Worm (Caenorhabditis elegans) whole organism, young adult: ENCODE measurements around the gene unc-44.

ENCODE experiments used
- B0019.2 ChIP-seq: fragments of 200-800 bp; sonication (Bioruptor generic); conservative IDR thresholded peaks from 2 replicates; pipeline ENCODE4 v1.3.6; 2022; ENCODE audit warnings: missing genetic modification reagents, missing genetic modification characterization, missing compliant biosample characterization
- B0035.1 ChIP-seq: sonication (generic microtip); optimal IDR thresholded peaks from 2 replicates; lab custom pipeline; 2016; ENCODE audit warnings: missing genetic modification characterization, mild to moderate bottlenecking, missing compliant biosample characterization, missing genotype, missing genetic modification reagents
- B0261.1 ChIP-seq: sonication (generic microtip); optimal IDR thresholded peaks from 2 replicates; lab custom pipeline; 2016; ENCODE audit warnings: mild to moderate bottlenecking, missing genetic modification characterization, moderate library complexity, missing compliant biosample characterization
- C06A6.2 ChIP-seq: fragments of 200-800 bp; sonication (Bioruptor generic); conservative IDR thresholded peaks from 2 replicates; pipeline ENCODE4 v1.3.6; 2022; ENCODE audit warnings: missing genetic modification characterization, missing compliant biosample characterization
- D2030.7 ChIP-seq: fragments of 200-800 bp; sonication (Bioruptor generic); IDR thresholded peaks from 2 replicates; pipeline ENCODE4 v1.3.6; 2022; ENCODE audit warnings: missing genetic modification reagents, missing genetic modification characterization, missing compliant biosample characterization
- F23B12.7 ChIP-seq: sonication (generic microtip); optimal IDR thresholded peaks from 2 replicates; lab custom pipeline; 2017; ENCODE audit warnings: missing genetic modification characterization, mild to moderate bottlenecking, missing compliant biosample characterization, antibody characterized with exemption, moderate library complexity; ENCODE audit not compliant: insufficient read depth
- F37B4.10 ChIP-seq: fragments of 200-800 bp; sonication (Bioruptor generic); IDR thresholded peaks from 2 replicates; pipeline ENCODE4 v1.3.6; 2022; ENCODE audit warnings: missing genetic modification characterization, missing compliant biosample characterization
- F52B5.7 ChIP-seq: sonication (generic microtip); optimal IDR thresholded peaks from 2 replicates; lab custom pipeline; 2016; ENCODE audit warnings: mild to moderate bottlenecking, missing genetic modification characterization, missing compliant biosample characterization
- F57C9.4 ChIP-seq: sonication (generic microtip); optimal IDR thresholded peaks from 2 replicates; lab custom pipeline; 2017; ENCODE audit warnings: mild to moderate bottlenecking, missing genetic modification characterization, missing compliant biosample characterization
- T07F8.4 ChIP-seq: sonication (generic microtip); optimal IDR thresholded peaks from 2 replicates; lab custom pipeline; 2016; ENCODE audit warnings: mild to moderate bottlenecking, missing genetic modification characterization, moderate library complexity, missing compliant biosample characterization
- T26A5.8 ChIP-seq: sonication (generic microtip); optimal IDR thresholded peaks from 2 replicates; lab custom pipeline; 2016; ENCODE audit warnings: missing genetic modification characterization, missing compliant biosample characterization
- akir-1 ChIP-seq: fragments of 200-800 bp; sonication (Bioruptor generic); optimal IDR thresholded peaks from 2 replicates; lab custom pipeline; 2018; ENCODE audit warnings: mild to moderate bottlenecking, missing genetic modification characterization, moderate library complexity, missing compliant biosample characterization
- ama-1 ChIP-seq, 3 experiments: fragments of 150-350 bp in 1 of 3; sonication (generic microtip) in 2 of 3; optimal IDR thresholded peaks; 2 replicates each; lab custom pipeline; 2014 to 2018; ENCODE audit warnings: missing biosample characterization in 2 of 3, missing genetic modification characterization in 2 of 3, missing genetic modification reagents in 2 of 3
- aptf-2 ChIP-seq: fragments of 200-800 bp; sonication (Bioruptor generic); conservative IDR thresholded peaks from 2 replicates; pipeline ENCODE4 v1.3.6; 2022; ENCODE audit warnings: missing genetic modification reagents, missing genetic modification characterization, missing compliant biosample characterization
- aptf-3 ChIP-seq: fragments of 200-800 bp; sonication (Bioruptor generic); IDR thresholded peaks from 2 replicates; pipeline ENCODE4 v1.3.6; 2022; ENCODE audit warnings: missing genetic modification characterization, missing compliant biosample characterization
- attf-3 ChIP-seq: fragments of 200-800 bp; sonication (Bioruptor generic); conservative IDR thresholded peaks from 2 replicates; pipeline ENCODE4 v1.3.6; 2022; ENCODE audit warnings: missing genetic modification reagents, missing genetic modification characterization, missing compliant biosample characterization
- cebp-2 ChIP-seq: fragments of 200-800 bp; sonication (Bioruptor generic); IDR thresholded peaks from 2 replicates; pipeline ENCODE4 v1.3.6; 2022; ENCODE audit warnings: missing genetic modification characterization, missing compliant biosample characterization
- ceh-27 ChIP-seq: fragments of 200-800 bp; sonication (Bioruptor generic); optimal IDR thresholded peaks from 2 replicates; lab custom pipeline; 2018; ENCODE audit warnings: mild to moderate bottlenecking, missing genetic modification characterization, moderate library complexity, missing compliant biosample characterization
- ceh-79 ChIP-seq: sonication (generic microtip); optimal IDR thresholded peaks from 2 replicates; lab custom pipeline; 2017; ENCODE audit warnings: mild to moderate bottlenecking, missing genetic modification characterization, missing compliant biosample characterization
- fkh-3 ChIP-seq: sonication (generic microtip); optimal IDR thresholded peaks from 2 replicates; lab custom pipeline; 2016; ENCODE audit warnings: mild to moderate bottlenecking, missing genetic modification characterization, missing compliant biosample characterization
- hlh-26 ChIP-seq: fragments of 200-800 bp; sonication (Bioruptor generic); conservative IDR thresholded peaks from 2 replicates; pipeline ENCODE4 v1.3.6; 2022; ENCODE audit warnings: missing genetic modification reagents, missing genetic modification characterization, missing compliant biosample characterization
- hmg-1.2 ChIP-seq: fragments of 200-800 bp; sonication (Bioruptor generic); IDR thresholded peaks from 2 replicates; pipeline ENCODE4 v1.3.6; 2022; ENCODE audit warnings: missing genetic modification reagents, missing genetic modification characterization, missing compliant biosample characterization
- lin-40 ChIP-seq: sonication (generic microtip); optimal IDR thresholded peaks from 2 replicates; lab custom pipeline; 2016; ENCODE audit warnings: missing genetic modification characterization, mild to moderate bottlenecking, missing compliant biosample characterization, missing genotype, missing genetic modification reagents
- lin-54 ChIP-seq: fragments of 200-800 bp; sonication (Bioruptor generic); optimal IDR thresholded peaks from 2 replicates; lab custom pipeline; 2018; ENCODE audit warnings: mild to moderate bottlenecking, missing genetic modification characterization, missing compliant biosample characterization
- lir-1 ChIP-seq: fragments of 200-800 bp; sonication (Bioruptor generic); conservative IDR thresholded peaks from 2 replicates; pipeline ENCODE4 v1.3.6; 2022; ENCODE audit warnings: missing genetic modification reagents, missing genetic modification characterization, missing compliant biosample characterization
- lsy-27 ChIP-seq: sonication (generic microtip); optimal IDR thresholded peaks from 2 replicates; lab custom pipeline; 2017; ENCODE audit warnings: missing genetic modification characterization, mild to moderate bottlenecking, missing compliant biosample characterization, antibody characterized with exemption, missing genotype, borderline replicate concordance; ENCODE audit not compliant: insufficient read depth
- madf-3 ChIP-seq: fragments of 200-800 bp; sonication (Bioruptor generic); IDR thresholded peaks from 2 replicates; pipeline ENCODE4 v1.3.6; 2022; ENCODE audit warnings: missing genetic modification reagents, missing genetic modification characterization, missing compliant biosample characterization
- nfya-1 ChIP-seq: sonication (generic microtip); optimal IDR thresholded peaks from 2 replicates; lab custom pipeline; 2017; ENCODE audit warnings: antibody characterized with exemption, missing compliant biosample characterization, missing genetic modification characterization, borderline replicate concordance; ENCODE audit not compliant: insufficient read depth
- nfyb-1 ChIP-seq: fragments of 200-800 bp; sonication (Bioruptor generic); IDR thresholded peaks from 2 replicates; pipeline ENCODE4 v1.3.6; 2022; ENCODE audit warnings: missing genetic modification reagents, missing genetic modification characterization, missing compliant biosample characterization
- nhr-90 ChIP-seq: sonication (generic microtip); optimal IDR thresholded peaks from 2 replicates; lab custom pipeline; 2016; ENCODE audit warnings: missing genotype, mild to moderate bottlenecking, missing genetic modification characterization, missing compliant biosample characterization
- rcor-1 ChIP-seq: fragments of 200-800 bp; sonication (Bioruptor generic); IDR thresholded peaks from 2 replicates; pipeline ENCODE4 v1.3.6; 2022; ENCODE audit warnings: missing genetic modification reagents, missing genetic modification characterization, missing compliant biosample characterization
- rec-8 ChIP-seq, 2 experiments: sonication (generic microtip); optimal IDR thresholded peaks; 2 replicates each; lab custom pipeline; 2016; ENCODE audit warnings: mild to moderate bottlenecking in 2 of 2, missing genetic modification characterization in 2 of 2, missing genetic modification reagents in 2 of 2, missing genotype in 2 of 2, missing biosample characterization in 1 of 2, missing compliant biosample characterization in 1 of 2, moderate library complexity in 1 of 2
- sdz-38 ChIP-seq: sonication (generic microtip); optimal IDR thresholded peaks from 2 replicates; lab custom pipeline; 2016; ENCODE audit warnings: missing genotype, missing genetic modification characterization, missing compliant biosample characterization
- snpc-3.4 ChIP-seq: sonication (generic microtip); optimal IDR thresholded peaks from 2 replicates; lab custom pipeline; 2017; ENCODE audit warnings: missing genetic modification characterization, mild to moderate bottlenecking, missing compliant biosample characterization, antibody characterized with exemption, moderate library complexity, missing genotype, missing genetic modification reagents
- tlf-1 ChIP-seq: fragments of 200-800 bp; sonication (Bioruptor generic); optimal IDR thresholded peaks from 2 replicates; lab custom pipeline; 2018; ENCODE audit warnings: mild to moderate bottlenecking, missing genetic modification characterization, missing compliant biosample characterization
- xnd-1 ChIP-seq: sonication (generic microtip); optimal IDR thresholded peaks from 2 replicates; lab custom pipeline; 2016; ENCODE audit warnings: missing genotype, missing genetic modification reagents, missing genetic modification characterization, missing compliant biosample characterization
- ztf-22 ChIP-seq: fragments of 200-800 bp; sonication (Bioruptor generic); optimal IDR thresholded peaks from 2 replicates; lab custom pipeline; 2018; ENCODE audit warnings: mild to moderate bottlenecking, missing genetic modification characterization, moderate library complexity, missing compliant biosample characterization
- ztf-3 ChIP-seq: fragments of 200-800 bp; sonication (Bioruptor generic); optimal IDR thresholded peaks from 2 replicates; lab custom pipeline; 2018; ENCODE audit warnings: mild to moderate bottlenecking, missing genetic modification characterization, missing compliant biosample characterization

Gene unc-44

ce11 chrIV:5973947-5974495, 1.3 kb upstream of the unc-44 start (continued):
- TF ChIP-seq akir-1 = no peak
- no peak for TF ChIP-seq snpc-3.4 (tag; lab: Kevin White, UChicago)
- TF ChIP-seq ztf-3 (GFP tag; lab: Kevin White, UChicago) = no peak
- TF ChIP-seq T26A5.8 (tag; lab: Kevin White, UChicago) = no peak
- TF ChIP-seq D2030.7 (GFP tag; lab: Robert Waterston, UW) = no peak
- TF ChIP-seq lsy-27 = no peak
- no peak for TF ChIP-seq sdz-38 (tag; lab: Kevin White, UChicago)
- no peak for TF ChIP-seq T07F8.4 (tag; lab: Kevin White, UChicago)
- peak; percentile 62 for TF ChIP-seq hmg-1.2
- no peak for TF ChIP-seq lin-40 (tag; lab: Kevin White, UChicago)
- no peak for TF ChIP-seq nfyb-1 (GFP tag; lab: Robert Waterston, UW)

DNA sequence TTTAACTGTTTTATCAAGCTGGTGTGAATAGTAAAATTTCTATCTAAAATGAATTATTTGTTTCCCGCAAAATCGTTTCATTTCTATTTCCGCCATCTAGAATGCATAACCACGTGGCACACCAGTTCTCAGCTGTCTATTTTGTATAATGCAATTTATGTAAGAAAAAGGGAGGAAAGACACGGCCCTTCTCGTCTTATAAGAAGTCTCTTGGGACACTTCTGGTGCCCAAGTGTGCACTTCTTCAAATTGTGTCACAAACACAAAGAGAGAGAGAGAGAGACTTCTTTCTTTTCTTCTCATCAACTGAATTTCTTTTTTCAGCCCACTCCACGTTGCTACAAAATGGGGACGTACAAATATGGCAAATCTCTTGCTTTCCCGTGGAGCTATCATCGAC, 1.9 kb downstream of the unc-44 start:
- TF ChIP-seq rec-8 (tag; optimal IDR thresholded peaks at IDR 0.05; lab: Kevin White, UChicago) (no peak), F52B5.7 (tag; lab: Kevin White, UChicago) (no peak), lir-1 (no peak), nfyb-1 (GFP tag; lab: Robert Waterston, UW) (no peak), B0261.1 (tag; lab: Kevin White, UChicago) (no peak), F37B4.10 (GFP tag; lab: Robert Waterston, UW) (no peak), fkh-3 (tag; lab: Kevin White, UChicago) (no peak), akir-1 (no peak), F57C9.4 (tag; lab: Kevin White, UChicago) (no peak), xnd-1 (tag; lab: Kevin White, UChicago) (no peak), T07F8.4 (tag; lab: Kevin White, UChicago) (no peak), ama-1 (optimal IDR thresholded peaks at IDR 0.05; lab: Kevin White, UChicago) (no peak), ama-1 (GFP tag; optimal IDR thresholded peaks at IDR 0.05; lab: Kevin White, UChicago) (no peak), B0019.2 (GFP tag; lab: Robert Waterston, UW) (no peak), madf-3 (GFP tag; lab: Robert Waterston, UW) (no peak), tlf-1 (no peak), nhr-90 (no peak), B0035.1 (no peak)

DNA sequence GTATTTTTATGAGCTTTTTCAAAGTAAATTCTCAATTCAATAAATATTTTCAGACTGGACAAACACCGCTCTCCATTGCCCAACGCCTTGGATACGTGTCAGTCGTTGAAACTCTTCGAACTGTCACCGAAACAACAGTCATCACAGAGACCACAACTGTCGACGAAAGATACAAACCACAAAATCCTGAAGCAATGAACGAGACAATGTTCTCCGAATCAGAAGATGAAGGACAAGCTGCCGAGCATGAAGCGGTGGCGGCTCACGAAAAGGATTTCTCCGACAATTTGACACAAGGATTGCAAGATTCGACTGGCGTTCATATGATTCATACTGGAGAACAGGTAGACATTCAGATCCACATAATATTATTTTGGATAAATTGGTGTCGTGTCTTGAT, 4.5 kb downstream of the unc-44 start:
- TF ChIP-seq ama-1 (optimal IDR thresholded peaks at IDR 0.05; lab: Kevin White, UChicago) (no peak), ama-1 (GFP tag; optimal IDR thresholded peaks at IDR 0.05; lab: Kevin White, UChicago) (no peak), snpc-3.4 (tag; lab: Kevin White, UChicago) (no peak), nfya-1 (tag; lab: Kevin White, UChicago) (no peak), C06A6.2 (GFP tag; lab: Robert Waterston, UW) (no peak), ceh-79 (tag; lab: Kevin White, UChicago) (no peak), ztf-22 (no peak), B0035.1 (no peak), F23B12.7 (no peak), lin-54 (GFP tag; lab: Kevin White, UChicago) (no peak), ceh-27 (no peak), sdz-38 (tag; lab: Kevin White, UChicago) (no peak), attf-3 (no peak), hlh-26 (GFP tag; lab: Robert Waterston, UW) (no peak), aptf-2 (GFP tag; lab: Robert Waterston, UW) (no peak), aptf-3 (no peak), rcor-1 (GFP tag; lab: Robert Waterston, UW) (no peak), cebp-2 (GFP tag; lab: Robert Waterston, UW) (no peak)
